Worm (Caenorhabditis elegans) whole organism, L4/young adult: ENCODE measurements around the gene ntc-1.

Experiments
- W03F9.2 ChIP-seq: fragments of 150-350 bp; optimal IDR thresholded peaks from 2 replicates; lab custom pipeline; 2014; ENCODE audit warnings: missing biosample characterization, missing genetic modification characterization
- dao-5 ChIP-seq: sonication (generic microtip); optimal IDR thresholded peaks from 2 replicates; lab custom pipeline; 2016; ENCODE audit warnings: missing genotype, missing genetic modification characterization, moderate library complexity, missing compliant biosample characterization
- him-1 ChIP-seq: sonication (generic microtip); optimal IDR thresholded peaks from 2 replicates; lab custom pipeline; 2016; ENCODE audit warnings: missing genotype, missing genetic modification reagents, missing genetic modification characterization, missing compliant biosample characterization

ce11 chrX:4818872-4819271 lies 47.0 kb upstream of the ntc-1 start:
- TF ChIP-seq dao-5 (tag; lab: Kevin White, UChicago) (no peak), him-1 (tag; lab: Kevin White, UChicago) (no peak), W03F9.2 (tag; lab: Kevin White, UChicago) (no peak)
